Fruit fly (Drosophila melanogaster) whole organism, embryonic: ENCODE data around the gene Dus1.

Experiments
- Bgb ChIP-seq: fragments of 200-800 bp; sonication (Bioruptor generic); IDR thresholded peaks from 2 replicates; pipeline ENCODE4 v1.3.6; 2022; ENCODE audit warnings: missing biosample characterization, missing genetic modification characterization; ENCODE audit not compliant: partially characterized antibody
- CG10979 ChIP-seq: fragments of 200-800 bp; sonication (Bioruptor generic); optimal IDR thresholded peaks from 2 replicates; lab custom pipeline; 2018; ENCODE audit warnings: missing biosample characterization, mild to moderate bottlenecking, missing genetic modification characterization, moderate library complexity
- CG11723 ChIP-seq: fragments of 200-800 bp; sonication (Bioruptor generic); optimal IDR thresholded peaks from 2 replicates; lab custom pipeline; 2017; ENCODE audit warnings: missing biosample characterization, mild to moderate bottlenecking, missing genetic modification characterization
- CG17612 ChIP-seq: fragments of 200-800 bp; sonication (Bioruptor generic); IDR thresholded peaks from 2 replicates; pipeline ENCODE4 v1.3.6; 2022; ENCODE audit warnings: missing biosample characterization, missing genetic modification characterization
- CG18262 ChIP-seq: fragments of 200-800 bp; optimal IDR thresholded peaks from 3 replicates; lab custom pipeline; 2019; ENCODE audit warnings: missing biosample characterization, mild to moderate bottlenecking, missing genetic modification characterization, moderate library complexity
- CG18764 ChIP-seq: fragments of 200-800 bp; sonication (Bioruptor generic); optimal IDR thresholded peaks from 3 replicates; lab custom pipeline; 2016; ENCODE audit warnings: missing biosample characterization, missing genetic modification characterization
- CG2120 ChIP-seq: fragments of 200-800 bp; sonication (Bioruptor generic); optimal IDR thresholded peaks from 3 replicates; lab custom pipeline; 2016; ENCODE audit warnings: missing biosample characterization, missing genetic modification characterization
- CG6791 ChIP-seq: fragments of 200-800 bp; sonication (Bioruptor generic); IDR thresholded peaks from 3 replicates; pipeline ENCODE4 v1.3.6; 2022; ENCODE audit warnings: missing biosample characterization, missing genetic modification characterization; ENCODE audit not compliant: partially characterized antibody
- CG8089 ChIP-seq: fragments of 200-800 bp; sonication (Bioruptor generic); optimal IDR thresholded peaks from 3 replicates; lab custom pipeline; 2016; ENCODE audit warnings: missing biosample characterization, missing genetic modification characterization
- CG8290 ChIP-seq, 3 experiments: fragments of 200-800 bp; sonication (Bioruptor generic); optimal IDR thresholded peaks; 2 replicates each; lab custom pipeline; 2016 to 2019; ENCODE audit warnings: missing biosample characterization in 3 of 3, missing genetic modification characterization in 3 of 3, mild to moderate bottlenecking in 2 of 3, moderate library complexity in 1 of 3
- CG8359 ChIP-seq: fragments of 200-800 bp; sonication (Bioruptor generic); optimal IDR thresholded peaks from 2 replicates; lab custom pipeline; 2017; ENCODE audit warnings: missing biosample characterization, mild to moderate bottlenecking, missing genetic modification characterization, borderline replicate concordance
- CG9437 ChIP-seq: fragments of 200-800 bp; sonication (Bioruptor generic); optimal IDR thresholded peaks from 2 replicates; lab custom pipeline; 2018; ENCODE audit warnings: missing biosample characterization, mild to moderate bottlenecking, missing genetic modification characterization
- CG9609 ChIP-seq: fragments of 200-800 bp; sonication (Bioruptor generic); optimal IDR thresholded peaks from 3 replicates; lab custom pipeline; 2016; ENCODE audit warnings: missing biosample characterization, missing genetic modification characterization
- Dip3 ChIP-seq: fragments of 200-800 bp; sonication (Bioruptor generic); optimal IDR thresholded peaks from 3 replicates; lab custom pipeline; 2016; ENCODE audit warnings: missing biosample characterization, missing genetic modification characterization
- Dref ChIP-seq: fragments of 200-800 bp; sonication (Bioruptor generic); IDR thresholded peaks from 2 replicates; pipeline ENCODE4 v1.3.6; 2022; ENCODE audit warnings: missing biosample characterization, missing genetic modification characterization
- Hand ChIP-seq: fragments of 200-800 bp; sonication (Bioruptor generic); optimal IDR thresholded peaks from 2 replicates; lab custom pipeline; 2017; ENCODE audit warnings: mild to moderate bottlenecking, missing biosample characterization, missing genetic modification reagents, missing genetic modification characterization
- Mad ChIP-seq: fragments of 200-800 bp; sonication (Bioruptor generic); optimal IDR thresholded peaks from 2 replicates; lab custom pipeline; 2016; ENCODE audit warnings: missing biosample characterization, missing genetic modification characterization
- Ravus ChIP-seq: fragments of 200-800 bp; sonication (Bioruptor generic); IDR thresholded peaks from 2 replicates; pipeline ENCODE4 v1.3.6; 2022; ENCODE audit warnings: missing biosample characterization, missing genetic modification characterization
- Usf ChIP-seq: fragments of 200-800 bp; sonication (Bioruptor generic); optimal IDR thresholded peaks from 2 replicates; lab custom pipeline; 2017; ENCODE audit warnings: missing genotype, missing biosample characterization, missing genetic modification characterization
- ab ChIP-seq: fragments of 200-800 bp; sonication (Bioruptor generic); optimal IDR thresholded peaks from 2 replicates; lab custom pipeline; 2016; ENCODE audit warnings: missing biosample characterization, missing genetic modification characterization
- ash1 ChIP-seq: fragments of 200-800 bp; sonication (Bioruptor generic); optimal IDR thresholded peaks from 2 replicates; lab custom pipeline; 2018; ENCODE audit warnings: missing biosample characterization, mild to moderate bottlenecking, missing genetic modification characterization
- cad ChIP-seq: fragments of >200 bp; optimal IDR thresholded peaks from 2 replicates; lab custom pipeline; 2017; ENCODE audit warnings: missing biosample characterization, missing genetic modification characterization
- caup ChIP-seq: fragments of 200-800 bp; sonication (Bioruptor generic); optimal IDR thresholded peaks from 3 replicates; lab custom pipeline; 2017; ENCODE audit warnings: missing biosample characterization, mild to moderate bottlenecking, missing genetic modification characterization, moderate library complexity; ENCODE audit not compliant: severe bottlenecking
- cg ChIP-seq: fragments of 200-800 bp; sonication (Bioruptor generic); optimal IDR thresholded peaks from 3 replicates; lab custom pipeline; 2019; ENCODE audit warnings: missing biosample characterization, mild to moderate bottlenecking, missing genetic modification characterization, moderate library complexity
- disco-r ChIP-seq: fragments of 200-800 bp; sonication (Bioruptor generic); optimal IDR thresholded peaks from 2 replicates; lab custom pipeline; 2016; ENCODE audit warnings: missing biosample characterization, missing genetic modification characterization
- dmrt11E ChIP-seq: fragments of 200-800 bp; sonication (Bioruptor generic); optimal IDR thresholded peaks from 3 replicates; lab custom pipeline; 2018; ENCODE audit warnings: missing biosample characterization, mild to moderate bottlenecking, missing genetic modification characterization, moderate library complexity
- dmrt99B ChIP-seq: fragments of 200-800 bp; sonication (Bioruptor generic); optimal IDR thresholded peaks from 2 replicates; lab custom pipeline; 2018; ENCODE audit warnings: missing biosample characterization, mild to moderate bottlenecking, missing genetic modification characterization, moderate library complexity
- dpn ChIP-seq, 2 experiments: fragments of 200-800 bp; sonication (Bioruptor generic); optimal IDR thresholded peaks; 3 replicates each; lab custom pipeline; 2016; ENCODE audit warnings: missing biosample characterization in 2 of 2, missing genetic modification characterization in 2 of 2
- exex ChIP-seq: fragments of 200-800 bp; sonication (Bioruptor generic); optimal IDR thresholded peaks from 4 replicates; lab custom pipeline; 2018; ENCODE audit warnings: missing biosample characterization, mild to moderate bottlenecking, missing genetic modification characterization, moderate library complexity
- fd102C ChIP-seq: fragments of 200-800 bp; sonication (Bioruptor generic); optimal IDR thresholded peaks from 2 replicates; lab custom pipeline; 2018; ENCODE audit warnings: missing biosample characterization, mild to moderate bottlenecking, missing genetic modification characterization, moderate library complexity
- hbn ChIP-seq: fragments of 200-800 bp; sonication (Bioruptor generic); IDR thresholded peaks from 2 replicates; pipeline ENCODE4 v1.3.6; 2022; ENCODE audit warnings: missing biosample characterization, missing genetic modification characterization; ENCODE audit not compliant: partially characterized antibody
- insv ChIP-seq, 2 experiments: fragments of 200-800 bp; sonication (Bioruptor generic); optimal IDR thresholded peaks; 3 replicates each; lab custom pipeline; 2016 to 2018; ENCODE audit warnings: missing biosample characterization in 2 of 2, missing genetic modification characterization in 2 of 2
- jigr1 ChIP-seq: fragments of 200-800 bp; sonication (Bioruptor generic); IDR thresholded peaks from 3 replicates; pipeline ENCODE4 v1.3.6; 2022; ENCODE audit warnings: missing biosample characterization, missing genetic modification characterization
- jing ChIP-seq: fragments of 200-800 bp; sonication (Bioruptor generic); optimal IDR thresholded peaks from 2 replicates; lab custom pipeline; 2018; ENCODE audit warnings: missing biosample characterization, mild to moderate bottlenecking, missing genetic modification characterization
- lab ChIP-seq: fragments of 200-800 bp; sonication (Bioruptor generic); optimal IDR thresholded peaks from 3 replicates; lab custom pipeline; 2017; ENCODE audit warnings: missing biosample characterization, missing genetic modification characterization, mild to moderate bottlenecking, moderate library complexity, missing genetic modification reagents
- nau ChIP-seq: fragments of 200-800 bp; sonication (Bioruptor generic); optimal IDR thresholded peaks from 3 replicates; lab custom pipeline; 2017; ENCODE audit warnings: missing biosample characterization, mild to moderate bottlenecking, missing genetic modification characterization, missing genetic modification reagents
- nom ChIP-seq: fragments of 200-800 bp; sonication (Bioruptor generic); optimal IDR thresholded peaks from 2 replicates; lab custom pipeline; 2017; ENCODE audit warnings: missing biosample characterization, missing genetic modification characterization, mild to moderate bottlenecking, moderate library complexity, missing genetic modification reagents
- org-1 ChIP-seq: fragments of 200-800 bp; sonication (Bioruptor generic); optimal IDR thresholded peaks from 2 replicates; lab custom pipeline; 2017; ENCODE audit warnings: missing biosample characterization, missing genetic modification characterization
- pfk ChIP-seq: fragments of 200-800 bp; sonication (Bioruptor generic); optimal IDR thresholded peaks from 2 replicates; lab custom pipeline; 2018; ENCODE audit warnings: missing biosample characterization, mild to moderate bottlenecking, missing genetic modification characterization, moderate library complexity
- prd ChIP-seq, 3 experiments: fragments of >200 bp in 2 of 3; fragments of 200-800 bp in 1 of 3; sonication (Bioruptor generic) in 1 of 3; optimal IDR thresholded peaks in 2 of 3; IDR thresholded peaks in 1 of 3; 2 replicates in 2 of 3; 3 replicates in 1 of 3; pipeline versions ENCODE4 v1.3.6 to Lab custom; 2017 to 2022; ENCODE audit warnings: missing biosample characterization in 1 of 3, missing genetic modification characterization in 1 of 3
- psq ChIP-seq: fragments of 200-800 bp; sonication (Bioruptor generic); optimal IDR thresholded peaks from 2 replicates; lab custom pipeline; 2017; ENCODE audit warnings: missing biosample characterization, missing genetic modification characterization
- repo ChIP-seq: fragments of 200-800 bp; sonication (Bioruptor generic); optimal IDR thresholded peaks from 2 replicates; lab custom pipeline; 2016; ENCODE audit warnings: missing biosample characterization, missing genetic modification characterization
- row ChIP-seq: fragments of 200-800 bp; sonication (Bioruptor generic); IDR thresholded peaks from 3 replicates; pipeline ENCODE4 v1.3.6; 2022; ENCODE audit warnings: missing biosample characterization, missing genetic modification characterization
- seq ChIP-seq: fragments of 200-800 bp; sonication (Bioruptor generic); IDR thresholded peaks from 2 replicates; pipeline ENCODE4 v1.3.6; 2022; ENCODE audit warnings: missing biosample characterization, missing genetic modification characterization
- shn ChIP-seq: fragments of 200-800 bp; sonication (Bioruptor generic); optimal IDR thresholded peaks from 3 replicates; lab custom pipeline; 2016; ENCODE audit warnings: missing biosample characterization, missing genetic modification characterization
- wek ChIP-seq: fragments of 200-800 bp; sonication (Bioruptor generic); optimal IDR thresholded peaks from 3 replicates; lab custom pipeline; 2018; ENCODE audit warnings: missing biosample characterization, mild to moderate bottlenecking, missing genetic modification characterization, moderate library complexity
- zen2 ChIP-seq: fragments of 200-800 bp; sonication (Bioruptor generic); IDR thresholded peaks from 3 replicates; pipeline ENCODE4 v1.3.6; 2022; ENCODE audit warnings: missing biosample characterization, missing genetic modification characterization; ENCODE audit not compliant: partially characterized antibody

Gene Dus1

dm6 chr2L:294452-295362 is 23.2 kb upstream of the Dus1 start, which contains the start of the genes U2af38 and Stip1 (continued):
- peak; percentile 26 for TF ChIP-seq nom
- TF ChIP-seq prd (optimal IDR thresholded peaks at IDR 0.05; lab: Kevin White, UChicago) = no peak
- no peak for TF ChIP-seq prd (GFP tag; IDR thresholded peaks at IDR 0.05; lab: Robert Waterston, UW)
- no peak for TF ChIP-seq dmrt11E (tag; lab: Kevin White, UChicago)
- peak; percentile 58 for TF ChIP-seq row (GFP tag; lab: Robert Waterston, UW)
- TF ChIP-seq zen2 (GFP tag; lab: Robert Waterston, UW) = no peak; the same call in 2 of the 3 replicates
- no peak for TF ChIP-seq seq (GFP tag; lab: Robert Waterston, UW)
- no peak for TF ChIP-seq repo (GFP tag; lab: Kevin White, UChicago)
- no peak for TF ChIP-seq psq (GFP tag; lab: Kevin White, UChicago)
- no peak for TF ChIP-seq CG10979 (tag; lab: Kevin White, UChicago)
- peak in 1 of 2 experiments; percentile 2 for TF ChIP-seq dpn (GFP tag; optimal IDR thresholded peaks at IDR 0.05; lab: Kevin White, UChicago)
- TF ChIP-seq CG17612 (GFP tag; lab: Robert Waterston, UW) = no peak
- TF ChIP-seq Bgb (GFP tag; lab: Robert Waterston, UW) = peak; percentile 62
- TF ChIP-seq disco-r (GFP tag; lab: Kevin White, UChicago) = no peak
- peak; percentile 36; the same call in 1 of the 3 replicates for TF ChIP-seq CG6791 (GFP tag; lab: Robert Waterston, UW)
- no peak for TF ChIP-seq insv (GFP tag; optimal IDR thresholded peaks at IDR 0.05; lab: Kevin White, UChicago)
- TF ChIP-seq Mad = no peak
- TF ChIP-seq CG9437 (GFP tag; lab: Kevin White, UChicago) = no peak
- TF ChIP-seq Ravus (GFP tag; lab: Robert Waterston, UW) = no peak
- TF ChIP-seq CG8290 (GFP tag; optimal IDR thresholded peaks at IDR 0.05; lab: Kevin White, UChicago) = peak; percentile 2
- TF ChIP-seq CG8290 (tag; optimal IDR thresholded peaks at IDR 0.05; lab: Kevin White, UChicago) = peak in 1 of 2 experiments; percentile 20
- no peak for TF ChIP-seq Hand (GFP tag; lab: Kevin White, UChicago)
- TF ChIP-seq hbn (GFP tag; lab: Robert Waterston, UW) = peak; percentile 72
- TF ChIP-seq ab = no peak
- no peak for TF ChIP-seq org-1 (GFP tag; lab: Kevin White, UChicago)
- TF ChIP-seq fd102C = no peak
- no peak for TF ChIP-seq Usf (GFP tag; lab: Kevin White, UChicago)
- peak; percentile 54 for TF ChIP-seq CG2120 (GFP tag; lab: Kevin White, UChicago)
- TF ChIP-seq Dip3 = no peak
- TF ChIP-seq CG8359 (GFP tag; lab: Kevin White, UChicago) = no peak
- no peak for TF ChIP-seq cg (GFP tag; lab: Kevin White, UChicago)
- no peak for TF ChIP-seq dmrt99B (tag; lab: Kevin White, UChicago)
- no peak for TF ChIP-seq jing (GFP tag; lab: Kevin White, UChicago)
- peak; percentile 69; the same call in 1 of the 3 replicates for TF ChIP-seq jigr1
- TF ChIP-seq caup (GFP tag; lab: Kevin White, UChicago) = no peak
- TF ChIP-seq CG18262 (tag; lab: Kevin White, UChicago) = peak; percentile 47
- TF ChIP-seq cad (GFP tag; lab: Kevin White, UChicago) = no peak
- TF ChIP-seq CG18764 = no peak
- TF ChIP-seq Dref (GFP tag; lab: Robert Waterston, UW) = peak; percentile 79
- no peak for TF ChIP-seq CG8089 (GFP tag; lab: Kevin White, UChicago)
- no peak for TF ChIP-seq nau (GFP tag; lab: Kevin White, UChicago)
- no peak for TF ChIP-seq CG9609 (GFP tag; lab: Kevin White, UChicago)
- TF ChIP-seq ash1 (GFP tag; lab: Kevin White, UChicago) = no peak
- no peak for TF ChIP-seq CG11723 (GFP tag; lab: Kevin White, UChicago)
- no peak for TF ChIP-seq lab
- TF ChIP-seq pfk = peak; percentile 13
- TF ChIP-seq exex = no peak
- TF ChIP-seq wek = no peak
- no peak for TF ChIP-seq shn
